Worm (Caenorhabditis elegans): ENCODE results near the gene wdr-5.1.

ce11 chrIII:3709030-3709429 is 3.9 kb downstream of the wdr-5.1 start, which contains the start of gene alkb-8:
- TF ChIP-seq lin-13 (GFP tag; optimal IDR thresholded peaks at IDR 0.05), result no peak
- no peak for TF ChIP-seq nhr-77 (tag; optimal IDR thresholded peaks at IDR 0.05)
- no peak for TF ChIP-seq mxl-3 (GFP tag; optimal IDR thresholded peaks at IDR 0.05)
- TF ChIP-seq snpc-4 (tag; optimal IDR thresholded peaks at IDR 0.05), result no peak
- no peak for TF ChIP-seq lin-39 (tag; optimal IDR thresholded peaks at IDR 0.05)
- no peak for TF ChIP-seq lsy-2 (tag; optimal IDR thresholded peaks at IDR 0.05)
- no peak for TF ChIP-seq ama-1 (optimal IDR thresholded peaks at IDR 0.05)
- TF ChIP-seq egl-43 (GFP tag; IDR thresholded peaks at IDR 0.05), result no peak
- TF ChIP-seq nhr-42 (GFP tag; IDR thresholded peaks at IDR 0.05), result no peak
- no peak for TF ChIP-seq zag-1 (tag; optimal IDR thresholded peaks at IDR 0.05)
- TF ChIP-seq skn-1 (tag; optimal IDR thresholded peaks at IDR 0.05), result no peak
- TF ChIP-seq unc-62 (GFP tag; optimal IDR thresholded peaks at IDR 0.05 in 1 of 2), result no peak
- no peak for TF ChIP-seq unc-62 (tag; optimal IDR thresholded peaks at IDR 0.05)
- no peak for TF ChIP-seq vab-7 (GFP tag; IDR thresholded peaks at IDR 0.05)
- no peak for TF ChIP-seq tra-1 (GFP tag; IDR thresholded peaks at IDR 0.05)
